Worm (Caenorhabditis elegans) whole organism, L1 larva: ENCODE data around the gene fbxb-108.

Experiments
- C04F5.9 ChIP-seq: sonication (generic microtip); optimal IDR thresholded peaks from 2 replicates; lab custom pipeline; 2016; ENCODE audit warnings: missing genetic modification characterization, missing compliant biosample characterization
- Y116A8C.19 ChIP-seq: sonication (generic microtip); optimal IDR thresholded peaks from 2 replicates; lab custom pipeline; 2016; ENCODE audit warnings: missing compliant biosample characterization, missing genetic modification characterization, borderline replicate concordance
- alr-1 ChIP-seq: fragments of 200-800 bp; sonication (Bioruptor generic); optimal IDR thresholded peaks from 2 replicates; lab custom pipeline; 2018; ENCODE audit warnings: borderline replicate concordance, mild to moderate bottlenecking, missing genetic modification characterization, missing compliant biosample characterization
- aly-2 ChIP-seq: fragments of 150-350 bp; optimal IDR thresholded peaks from 2 replicates; lab custom pipeline; 2014; ENCODE audit warnings: missing biosample characterization, missing genetic modification characterization
- ceh-90 ChIP-seq: sonication (generic microtip); optimal IDR thresholded peaks from 2 replicates; lab custom pipeline; 2016; ENCODE audit warnings: missing genetic modification characterization, missing compliant biosample characterization
- ces-1 ChIP-seq: fragments of 150-350 bp; optimal IDR thresholded peaks from 2 replicates; lab custom pipeline; 2014; ENCODE audit warnings: missing biosample characterization, missing genetic modification reagents, missing genetic modification characterization
- dpl-1 ChIP-seq, 3 experiments: fragments of 150-350 bp in 2 of 3; sonication (generic microtip) in 1 of 3; optimal IDR thresholded peaks; 2 replicates each; lab custom pipeline; 2014 to 2017; ENCODE audit warnings: missing biosample characterization in 3 of 3, missing genetic modification characterization in 3 of 3, missing genetic modification reagents in 3 of 3
- efl-3 ChIP-seq: fragments of 200-800 bp; sonication (Bioruptor generic); optimal IDR thresholded peaks from 2 replicates; lab custom pipeline; 2018; ENCODE audit warnings: mild to moderate bottlenecking, missing genetic modification characterization, missing compliant biosample characterization
- egl-13 ChIP-seq: sonication (generic microtip); optimal IDR thresholded peaks from 2 replicates; lab custom pipeline; 2016; ENCODE audit warnings: missing genotype, missing genetic modification reagents, missing genetic modification characterization, missing compliant biosample characterization
- egl-27 ChIP-seq, 2 experiments: fragments of 150-350 bp in 1 of 2; sonication (generic microtip); optimal IDR thresholded peaks; 3 replicates each; lab custom pipeline; 2017 to 2018; ENCODE audit warnings: missing biosample characterization in 2 of 2, missing genetic modification characterization in 2 of 2, missing genetic modification reagents in 2 of 2
- elt-2 ChIP-seq: sonication (generic microtip); optimal IDR thresholded peaks from 2 replicates; lab custom pipeline; 2016; ENCODE audit warnings: missing genetic modification characterization, mild to moderate bottlenecking, inconsistent platforms, missing compliant biosample characterization, missing genetic modification reagents
- fkh-10 ChIP-seq: sonication (generic microtip); optimal IDR thresholded peaks from 2 replicates; lab custom pipeline; 2017; ENCODE audit warnings: missing biosample characterization, missing genetic modification reagents, missing genetic modification characterization
- fkh-4 ChIP-seq: sonication (generic microtip); optimal IDR thresholded peaks from 2 replicates; lab custom pipeline; 2016; ENCODE audit warnings: missing compliant biosample characterization, missing genetic modification characterization, borderline replicate concordance
- grh-1 ChIP-seq: fragments of 200-800 bp; sonication (Bioruptor generic); IDR thresholded peaks from 2 replicates; pipeline ENCODE4 v1.3.6; 2022; ENCODE audit warnings: missing genetic modification reagents, missing genetic modification characterization, missing compliant biosample characterization
- hlh-4 ChIP-seq: sonication (generic microtip); optimal IDR thresholded peaks from 2 replicates; lab custom pipeline; 2016; ENCODE audit warnings: mild to moderate bottlenecking, missing genetic modification characterization, missing compliant biosample characterization
- irx-1 ChIP-seq: sonication (generic microtip); optimal IDR thresholded peaks from 2 replicates; lab custom pipeline; 2016; ENCODE audit warnings: missing genetic modification characterization, missing compliant biosample characterization
- isw-1 ChIP-seq: fragments of 200-800 bp; sonication (Bioruptor generic); IDR thresholded peaks from 2 replicates; pipeline ENCODE4 v1.3.6; 2022; ENCODE audit warnings: missing genetic modification characterization, missing compliant biosample characterization
- lin-13 ChIP-seq: fragments of 150-350 bp; optimal IDR thresholded peaks from 2 replicates; lab custom pipeline; 2014; ENCODE audit warnings: missing biosample characterization, missing genetic modification reagents, missing genetic modification characterization
- lin-35 ChIP-seq, 2 experiments: fragments of 150-350 bp; optimal IDR thresholded peaks; 2 replicates each; lab custom pipeline; 2014; ENCODE audit warnings: missing biosample characterization in 2 of 2, missing genetic modification characterization in 2 of 2, missing genetic modification reagents in 2 of 2
- lir-3 ChIP-seq: sonication (generic microtip); optimal IDR thresholded peaks from 2 replicates; lab custom pipeline; 2016; ENCODE audit warnings: mild to moderate bottlenecking, missing genetic modification characterization, moderate library complexity, missing compliant biosample characterization; ENCODE audit not compliant: poor library complexity
- mab-9 ChIP-seq: fragments of 200-800 bp; sonication (Bioruptor generic); IDR thresholded peaks from 2 replicates; pipeline ENCODE4 v1.3.6; 2022; ENCODE audit warnings: missing genetic modification reagents, missing genetic modification characterization, missing compliant biosample characterization
- mdl-1 ChIP-seq, 2 experiments: fragments of 150-350 bp; optimal IDR thresholded peaks; 2 replicates each; lab custom pipeline; 2014 to 2017; ENCODE audit warnings: missing biosample characterization in 2 of 2, missing genetic modification characterization in 2 of 2, inconsistent platforms in 1 of 2
- mef-2 ChIP-seq: fragments of 150-350 bp; optimal IDR thresholded peaks from 2 replicates; lab custom pipeline; 2014; ENCODE audit warnings: missing biosample characterization, missing genetic modification characterization
- nhr-12 ChIP-seq: sonication (generic microtip); optimal IDR thresholded peaks from 2 replicates; lab custom pipeline; 2017; ENCODE audit warnings: missing biosample characterization, missing genetic modification characterization
- nhr-47 ChIP-seq: sonication (generic microtip); optimal IDR thresholded peaks from 2 replicates; lab custom pipeline; 2016; ENCODE audit warnings: mild to moderate bottlenecking, missing genetic modification characterization, moderate library complexity, missing compliant biosample characterization
- nhr-71 ChIP-seq: sonication (generic microtip); optimal IDR thresholded peaks from 2 replicates; lab custom pipeline; 2016; ENCODE audit warnings: mild to moderate bottlenecking, missing genetic modification characterization, moderate library complexity, missing compliant biosample characterization
- nhr-90 ChIP-seq: sonication (generic microtip); optimal IDR thresholded peaks from 2 replicates; lab custom pipeline; 2016; ENCODE audit warnings: mild to moderate bottlenecking, missing genetic modification characterization, missing compliant biosample characterization; ENCODE audit not compliant: poor library complexity
- pag-3 ChIP-seq: sonication (generic microtip); optimal IDR thresholded peaks from 2 replicates; lab custom pipeline; 2017; ENCODE audit warnings: missing genetic modification characterization, mild to moderate bottlenecking, missing compliant biosample characterization, antibody characterized with exemption, borderline replicate concordance; ENCODE audit not compliant: insufficient read depth
- pax-3 ChIP-seq: fragments of 200-800 bp; sonication (Bioruptor generic); optimal IDR thresholded peaks from 2 replicates; lab custom pipeline; 2018; ENCODE audit warnings: mild to moderate bottlenecking, missing genetic modification characterization, moderate library complexity, missing compliant biosample characterization
- snpc-4 ChIP-seq: fragments of 150-350 bp; optimal IDR thresholded peaks from 2 replicates; lab custom pipeline; 2014; ENCODE audit warnings: missing biosample characterization, missing genetic modification characterization
- swsn-7 ChIP-seq: sonication (generic microtip); optimal IDR thresholded peaks from 2 replicates; lab custom pipeline; 2016; ENCODE audit warnings: missing genetic modification characterization, missing compliant biosample characterization
- tbx-2 ChIP-seq: sonication (generic microtip); optimal IDR thresholded peaks from 2 replicates; lab custom pipeline; 2016; ENCODE audit warnings: missing genetic modification characterization, missing compliant biosample characterization
- tlp-1 ChIP-seq: fragments of 150-350 bp; optimal IDR thresholded peaks from 2 replicates; lab custom pipeline; 2014; ENCODE audit warnings: missing biosample characterization, missing genetic modification characterization
- unc-130 ChIP-seq: fragments of 150-350 bp; optimal IDR thresholded peaks from 2 replicates; lab custom pipeline; 2017; ENCODE audit warnings: missing biosample characterization, missing genetic modification characterization, inconsistent platforms
- unc-62 ChIP-seq: fragments of 150-350 bp; optimal IDR thresholded peaks from 2 replicates; lab custom pipeline; 2014; ENCODE audit warnings: missing biosample characterization, missing genetic modification reagents, missing genetic modification characterization
- vab-15 ChIP-seq: sonication (generic microtip); optimal IDR thresholded peaks from 2 replicates; lab custom pipeline; 2017; ENCODE audit warnings: missing genotype, mild to moderate bottlenecking, missing genetic modification characterization, missing compliant biosample characterization
- xbp-1 ChIP-seq: sonication (generic microtip); optimal IDR thresholded peaks from 2 replicates; lab custom pipeline; 2016; ENCODE audit warnings: missing genetic modification characterization, missing compliant biosample characterization
- zag-1 ChIP-seq: fragments of 150-350 bp; optimal IDR thresholded peaks from 2 replicates; lab custom pipeline; 2014; ENCODE audit warnings: missing biosample characterization, missing genetic modification characterization
- ztf-4 ChIP-seq: fragments of 150-350 bp; optimal IDR thresholded peaks from 2 replicates; lab custom pipeline; 2014; ENCODE audit warnings: missing biosample characterization, missing genetic modification characterization

Gene fbxb-108

ce11 chrII:2800550-2801233, 35.9 kb downstream of the fbxb-108 start, which contains the start of gene nhr-119 (continued):
- TF ChIP-seq zag-1 (tag; lab: Kevin White, UChicago), result no peak
- no peak for TF ChIP-seq fkh-10
- no peak for TF ChIP-seq ceh-90 (tag; lab: Kevin White, UChicago)
- no peak for TF ChIP-seq isw-1
- no peak for TF ChIP-seq aly-2 (tag; lab: Kevin White, UChicago)
- TF ChIP-seq Y116A8C.19 (tag; lab: Kevin White, UChicago), result no peak
- TF ChIP-seq nhr-90 (tag; lab: Kevin White, UChicago), result peak; percentile 87
- no peak for TF ChIP-seq lir-3 (tag; lab: Kevin White, UChicago)
- no peak for TF ChIP-seq snpc-4
- TF ChIP-seq alr-1 (tag; lab: Kevin White, UChicago), result no peak
- no peak for TF ChIP-seq fkh-4 (tag; lab: Kevin White, UChicago)
- peak; percentile 77 for TF ChIP-seq nhr-47
- TF ChIP-seq nhr-71 (tag; lab: Kevin White, UChicago), result peak; percentile 94
- TF ChIP-seq nhr-12, result no peak
- TF ChIP-seq xbp-1 (tag; lab: Kevin White, UChicago), result peak; percentile 50
- TF ChIP-seq pag-3 (tag; lab: Kevin White, UChicago), result no peak
- TF ChIP-seq grh-1 (GFP tag; lab: Robert Waterston, UW), result peak; percentile 71
- TF ChIP-seq lin-35 (GFP tag; optimal IDR thresholded peaks at IDR 0.05; lab: Kevin White, UChicago), result peak; percentile 6 to 69
- peak; percentile 66 for TF ChIP-seq swsn-7 (tag; lab: Kevin White, UChicago)
- TF ChIP-seq efl-3, result no peak
- no peak for TF ChIP-seq tlp-1 (tag; lab: Kevin White, UChicago)
- TF ChIP-seq ces-1, result no peak
- TF ChIP-seq unc-62 (GFP tag; lab: Kevin White, UChicago), result no peak
- no peak for TF ChIP-seq egl-27 (tag; optimal IDR thresholded peaks at IDR 0.05; lab: Kevin White, UChicago)
- no peak for TF ChIP-seq pax-3 (tag; lab: Kevin White, UChicago)
- TF ChIP-seq mab-9, result no peak
- peak; percentile 28 for TF ChIP-seq irx-1 (tag; lab: Kevin White, UChicago)
- TF ChIP-seq unc-130 (tag; lab: Kevin White, UChicago), result peak; percentile 48
- TF ChIP-seq dpl-1 (GFP tag; optimal IDR thresholded peaks at IDR 0.05; lab: Kevin White, UChicago), result peak; percentile 32 to 58 (median 34)
- TF ChIP-seq elt-2, result peak; percentile 95
- TF ChIP-seq C04F5.9 (tag; lab: Kevin White, UChicago), result no peak
- peak; percentile 26 for TF ChIP-seq lin-13
- no peak for TF ChIP-seq vab-15 (tag; lab: Kevin White, UChicago)
- peak in 1 of 2 experiments; percentile 71 for TF ChIP-seq mdl-1 (tag; optimal IDR thresholded peaks at IDR 0.05; lab: Kevin White, UChicago)
- TF ChIP-seq egl-13 (tag; lab: Kevin White, UChicago), result no peak
- TF ChIP-seq ztf-4 (tag; lab: Kevin White, UChicago), result peak; percentile 40
- peak; percentile 77 for TF ChIP-seq tbx-2
- no peak for TF ChIP-seq hlh-4 (tag; lab: Kevin White, UChicago)
- TF ChIP-seq mef-2 (tag; lab: Kevin White, UChicago), result no peak

DNA sequence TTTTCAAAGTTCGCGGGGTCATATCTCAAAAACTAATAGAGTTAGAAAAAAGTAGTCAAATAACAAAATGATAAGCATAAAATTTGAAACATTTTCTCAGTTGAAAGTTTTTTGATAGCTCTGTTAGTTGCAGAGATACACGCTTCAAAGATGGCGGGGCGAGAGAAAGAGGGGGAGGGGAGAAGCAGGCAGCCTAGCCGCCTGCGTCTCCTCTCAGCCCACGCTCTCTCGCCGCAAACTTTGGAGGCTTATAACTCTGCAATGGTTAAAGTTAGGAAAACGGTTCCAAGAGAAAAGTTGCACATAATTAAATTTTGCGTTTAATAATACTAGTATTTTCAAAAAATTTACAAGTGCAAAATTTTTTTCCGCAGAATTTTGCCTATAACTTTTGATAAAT, 37.0 kb downstream of the fbxb-108 start:
- TF ChIP-seq mdl-1 (tag; optimal IDR thresholded peaks at IDR 0.05; lab: Kevin White, UChicago), result no peak
- TF ChIP-seq, all 84 proteins: peak for 0
